Fruit fly (Drosophila melanogaster): ENCODE data around the gene Mesh1.

Mesh1 gene

dm6 chr3R:29206198-29207011, 4.1 kb upstream of the Mesh1 start (continued):
- TF ChIP-seq dimm (GFP tag; IDR thresholded peaks at IDR 0.05) (no peak), eve (GFP tag; optimal IDR thresholded peaks at IDR 0.05) (no peak), sens (GFP tag) (peak; percentile 77), lab (GFP tag; optimal IDR thresholded peaks at IDR 0.05) (no peak), seq (GFP tag; IDR thresholded peaks at IDR 0.05) (no peak), disco-r (GFP tag; optimal IDR thresholded peaks at IDR 0.05) (no peak)

DNA sequence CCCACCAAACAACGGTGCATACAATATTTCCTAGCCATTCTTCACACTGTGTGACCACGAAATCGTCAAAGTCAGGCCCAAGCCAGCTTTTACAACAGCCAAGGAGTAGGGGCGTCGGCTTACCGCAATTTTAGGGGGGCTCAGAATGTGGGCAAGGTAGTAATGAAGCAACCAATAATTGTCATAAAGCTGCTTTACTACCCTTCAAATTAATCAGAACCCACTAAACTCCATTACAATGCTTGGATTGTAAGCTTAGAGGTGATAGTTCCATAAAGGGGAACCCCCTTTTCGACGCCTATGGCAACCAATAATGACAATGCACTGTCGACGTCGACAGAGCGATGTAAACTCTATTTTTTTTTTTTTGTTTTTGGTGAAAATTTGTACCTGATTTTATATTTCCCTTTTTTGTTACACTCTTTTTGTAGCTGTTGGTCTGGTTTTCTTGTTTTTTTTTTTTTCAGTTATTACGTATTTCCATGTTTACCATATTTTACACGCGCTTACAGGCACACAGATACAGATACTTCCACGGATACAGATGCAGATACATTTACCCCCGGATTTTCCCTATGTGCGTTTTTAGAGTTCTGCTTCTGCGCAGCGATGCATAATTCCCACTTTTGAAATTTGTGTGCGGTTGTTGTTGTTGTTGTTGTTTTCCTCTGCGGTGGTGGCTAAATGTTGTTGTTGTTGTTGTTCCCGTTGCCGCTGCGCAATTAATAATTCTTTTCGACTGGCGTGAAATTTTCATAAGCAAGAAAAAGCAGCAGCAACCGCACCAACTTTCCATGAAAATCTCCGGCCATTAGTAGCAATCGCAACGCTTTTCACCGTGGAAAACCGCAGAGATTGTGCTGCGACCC, 2.5 kb upstream of the Mesh1 start:
- no peak for TF ChIP-seq Ravus (GFP tag; IDR thresholded peaks at IDR 0.05)
- no peak for TF ChIP-seq ash1 (GFP tag; optimal IDR thresholded peaks at IDR 0.05)
- peak; percentile 77 for TF ChIP-seq CG17328 (GFP tag; IDR thresholded peaks at IDR 0.05)
- TF ChIP-seq ftz-f1 (GFP tag; optimal IDR thresholded peaks at IDR 0.05) = no peak
- TF ChIP-seq tgo (GFP tag; IDR thresholded peaks at IDR 0.05) = peak; percentile 69
- no peak for TF ChIP-seq zen2 (GFP tag; IDR thresholded peaks at IDR 0.05; ENCODE audit: partially characterized antibody)
- TF ChIP-seq slou (GFP tag; optimal IDR thresholded peaks at IDR 0.05) = no peak
- TF ChIP-seq cg (GFP tag; optimal IDR thresholded peaks at IDR 0.05) = peak; percentile 54
- no peak for TF ChIP-seq Bgb (GFP tag; IDR thresholded peaks at IDR 0.05; ENCODE audit: partially characterized antibody)
- TF ChIP-seq otp (GFP tag; IDR thresholded peaks at IDR 0.05) = peak; percentile 80
- TF ChIP-seq exex (tag; optimal IDR thresholded peaks at IDR 0.05) = no peak
- TF ChIP-seq gcm (GFP tag; optimal IDR thresholded peaks at IDR 0.05) = peak; percentile 72
- peak; percentile 35; the same call in 1 of the 2 replicates for TF ChIP-seq CG4404 (GFP tag; IDR thresholded peaks at IDR 0.05)
- peak; percentile 45 for TF ChIP-seq CG1792 (GFP tag; optimal IDR thresholded peaks at IDR 0.05)
- TF ChIP-seq PHDP (tag; optimal IDR thresholded peaks at IDR 0.05) = peak; percentile 73
- TF ChIP-seq D19B (GFP tag; optimal IDR thresholded peaks at IDR 0.05) = peak; percentile 6
- no peak for TF ChIP-seq Neu2 (GFP tag; optimal IDR thresholded peaks at IDR 0.05; ENCODE audit: borderline replicate concordance)
- no peak for TF ChIP-seq zf30C (GFP tag; optimal IDR thresholded peaks at IDR 0.05)
- TF ChIP-seq CG42726 (GFP tag; IDR thresholded peaks at IDR 0.05; ENCODE audit: partially characterized antibody) = no peak
- peak in 1 of 2 experiments; percentile 58 for TF ChIP-seq Hr78 (GFP tag; optimal IDR thresholded peaks at IDR 0.05)
- TF ChIP-seq twi (tag; optimal IDR thresholded peaks at IDR 0.05) = peak; percentile 40
- TF ChIP-seq CG1233 (GFP tag; optimal IDR thresholded peaks at IDR 0.05) = peak; percentile 68
- peak; percentile 30 for TF ChIP-seq pros (GFP tag; optimal IDR thresholded peaks at IDR 0.05)
- peak; percentile 84 for TF ChIP-seq sqz (GFP tag; optimal IDR thresholded peaks at IDR 0.05)
- TF ChIP-seq CG14710 (tag; optimal IDR thresholded peaks at IDR 0.05) = peak; percentile 80
- TF ChIP-seq tin (GFP tag; optimal IDR thresholded peaks at IDR 0.05) = peak; percentile 80
- TF ChIP-seq jumu (GFP tag; optimal IDR thresholded peaks at IDR 0.05) = peak; percentile 74
- TF ChIP-seq CG1529 (GFP tag; optimal IDR thresholded peaks at IDR 0.05) = peak; percentile 80
- no peak for TF ChIP-seq tll (GFP tag; optimal IDR thresholded peaks at IDR 0.05)
- TF ChIP-seq Lim3 (GFP tag; IDR thresholded peaks at IDR 0.05) = peak; percentile 19; the same call in 1 of the 2 replicates
- TF ChIP-seq slbo (GFP tag; IDR thresholded peaks at IDR 0.05) = peak; percentile 51
- peak; percentile 58 for TF ChIP-seq CG8281 (tag; optimal IDR thresholded peaks at IDR 0.05)
- TF ChIP-seq CG18262 (tag; optimal IDR thresholded peaks at IDR 0.05) = peak; percentile 86
- peak; percentile 47 for TF ChIP-seq CG17186 (GFP tag; optimal IDR thresholded peaks at IDR 0.05)
- peak; percentile 60; the same call in 1 of the 2 replicates for TF ChIP-seq Gsc (GFP tag; IDR thresholded peaks at IDR 0.05)
- TF ChIP-seq Xrp1 (GFP tag; IDR thresholded peaks at IDR 0.05) = peak; percentile 89
- peak; percentile 84 for TF ChIP-seq Blimp-1 (GFP tag; optimal IDR thresholded peaks at IDR 0.05)
- TF ChIP-seq Xbp1 (GFP tag; optimal IDR thresholded peaks at IDR 0.05) = peak; percentile 85
- TF ChIP-seq CG10431 (GFP tag; optimal IDR thresholded peaks at IDR 0.05) = peak; percentile 29
